Worm (Caenorhabditis elegans): Measurements from ENCODE around the gene T05A8.2.

- TF ChIP-seq dmd-4 (tag; optimal IDR thresholded peaks at IDR 0.05): no peak
- TF ChIP-seq ceh-82 (tag; optimal IDR thresholded peaks at IDR 0.05): no peak
- TF ChIP-seq elt-3 (tag; optimal IDR thresholded peaks at IDR 0.05): no peak
- no peak for TF ChIP-seq F13H6.1 (tag; optimal IDR thresholded peaks at IDR 0.05)
- no peak for TF ChIP-seq C34F6.9 (tag; optimal IDR thresholded peaks at IDR 0.05)
- TF ChIP-seq sma-3 (GFP tag; optimal IDR thresholded peaks at IDR 0.05): no peak
- no peak for TF ChIP-seq aly-2 (tag; optimal IDR thresholded peaks at IDR 0.05)
Observed at ce11 chrII:2751278-2751677, 40.5 kb upstream of the T05A8.2 start.
